Fruit fly (Drosophila melanogaster): ENCODE results near the gene CG5653.

The CG5653 gene

DNA sequence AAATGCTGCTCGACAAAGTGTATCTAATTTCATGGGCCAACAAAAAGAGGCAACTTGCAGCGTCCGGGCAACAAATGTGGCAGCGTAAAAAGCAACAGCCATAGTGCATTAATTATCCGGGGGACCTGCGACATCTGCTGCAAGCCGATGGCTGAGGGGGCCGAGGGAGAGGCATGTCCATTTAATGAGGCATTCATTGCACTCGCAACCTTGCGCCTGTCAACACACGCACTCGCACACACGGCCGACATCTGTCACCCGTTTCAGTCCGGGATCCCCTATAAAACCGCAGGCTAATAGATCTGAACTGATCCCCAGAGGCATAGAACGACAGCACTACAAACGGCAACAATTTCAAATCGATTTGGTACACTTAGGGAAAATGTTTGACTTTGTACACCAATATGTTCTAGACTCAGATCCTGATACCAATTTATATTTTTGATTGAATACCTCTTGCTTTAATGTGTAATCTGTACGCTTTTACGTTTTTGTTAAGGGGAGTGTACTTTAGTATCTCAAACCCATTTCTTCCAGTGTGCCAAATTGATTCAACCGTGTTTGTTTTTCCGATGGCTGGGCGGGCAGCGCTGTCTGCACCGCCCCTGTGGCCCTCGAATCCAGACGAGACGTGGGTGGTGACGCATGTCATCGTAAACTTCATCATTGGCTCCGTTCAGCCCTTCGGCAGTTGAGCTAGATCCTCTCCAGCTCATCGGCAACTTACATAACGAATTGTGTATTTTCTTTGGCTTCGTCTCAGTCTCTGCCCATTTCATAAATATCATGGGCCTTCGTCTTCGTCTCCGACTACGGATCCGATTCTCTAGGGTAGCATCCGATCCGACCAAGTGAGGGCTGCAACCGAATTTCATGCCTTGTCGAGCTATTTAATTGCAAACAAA lies 45.6 kb upstream of the CG5653 start (continued):
- TF ChIP-seq CG11695 (GFP tag; IDR thresholded peaks at IDR 0.05) (peak; percentile 62; the same call in 2 of the 3 replicates), Dll (GFP tag; IDR thresholded peaks at IDR 0.05; ENCODE audit: partially characterized antibody) (no peak), Taf1 (GFP tag; IDR thresholded peaks at IDR 0.05) (no peak), E2f2 (GFP tag; IDR thresholded peaks at IDR 0.05) (peak; percentile 48; the same call in 1 of the 2 replicates), Spps (tag; optimal IDR thresholded peaks at IDR 0.05) (peak; percentile 72), CG9932 (GFP tag; IDR thresholded peaks at IDR 0.05) (no peak), CkIIα-i1 (GFP tag; IDR thresholded peaks at IDR 0.05) (no peak), tgo (GFP tag; IDR thresholded peaks at IDR 0.05) (peak; percentile 68), Ada2b (GFP tag; IDR thresholded peaks at IDR 0.05) (peak; percentile 58), slp2 (GFP tag; optimal IDR thresholded peaks at IDR 0.05) (peak; percentile 59), tup (GFP tag; optimal IDR thresholded peaks at IDR 0.05) (no peak), CG18476 (GFP tag; optimal IDR thresholded peaks at IDR 0.05) (peak; percentile 63), Gsc (GFP tag; IDR thresholded peaks at IDR 0.05) (peak; percentile 71), Jarid2 (GFP tag; optimal IDR thresholded peaks at IDR 0.05) (peak; percentile 6), Sox100B (GFP tag; optimal IDR thresholded peaks at IDR 0.05) (peak; percentile 64), corto (GFP tag; optimal IDR thresholded peaks at IDR 0.05) (no peak), CG8281 (tag; optimal IDR thresholded peaks at IDR 0.05) (peak; percentile 57), CG10959 (GFP tag; IDR thresholded peaks at IDR 0.05) (peak; percentile 95), Ptx1 (GFP tag; IDR thresholded peaks at IDR 0.05) (peak; percentile 69), Hr3 (GFP tag; optimal IDR thresholded peaks at IDR 0.05) (peak; percentile 59), CG13894 (tag; optimal IDR thresholded peaks at IDR 0.05) (no peak), lov (optimal IDR thresholded peaks at IDR 0.05) (no peak), lov (GFP tag; IDR thresholded peaks at IDR 0.05) (peak; percentile 94), Ets65A (GFP tag) (peak; percentile 98), CG17385 (GFP tag; optimal IDR thresholded peaks at IDR 0.05) (peak; percentile 36), CG14014 (GFP tag; IDR thresholded peaks at IDR 0.05) (peak; percentile 27; the same call in 1 of the 2 replicates), peb (GFP tag; IDR thresholded peaks at IDR 0.05) (peak; percentile 67; the same call in 1 of the 2 replicates), hb (GFP tag; IDR thresholded peaks at IDR 0.05; ENCODE audit: partially characterized antibody) (no peak), ham (GFP tag; IDR thresholded peaks at IDR 0.05) (no peak), sima (GFP tag; optimal IDR thresholded peaks at IDR 0.05) (no peak), PHDP (tag; optimal IDR thresholded peaks at IDR 0.05) (no peak), da (GFP tag; optimal IDR thresholded peaks at IDR 0.05) (peak; percentile 40), CG12769 (tag; optimal IDR thresholded peaks at IDR 0.05) (peak; percentile 40), Max (GFP tag; optimal IDR thresholded peaks at IDR 0.05) (peak; percentile 63), CG17568 (GFP tag; optimal IDR thresholded peaks at IDR 0.05) (no peak), CG1024 (GFP tag; IDR thresholded peaks at IDR 0.05) (peak; percentile 88), bbx (GFP tag; IDR thresholded peaks at IDR 0.05; ENCODE audit: partially characterized antibody) (no peak), emc (GFP tag; optimal IDR thresholded peaks at IDR 0.05) (no peak), lbe (GFP tag; optimal IDR thresholded peaks at IDR 0.05) (no peak), CG12071 (GFP tag; optimal IDR thresholded peaks at IDR 0.05) (peak; percentile 17), CG17186 (GFP tag; optimal IDR thresholded peaks at IDR 0.05) (peak; percentile 59), CHES-1-like (GFP tag; optimal IDR thresholded peaks at IDR 0.05) (peak; percentile 37), CG31224 (GFP tag; IDR thresholded peaks at IDR 0.05) (no peak), stc (GFP tag; IDR thresholded peaks at IDR 0.05) (peak; percentile 42; the same call in 1 of the 2 replicates), chif (GFP tag; optimal IDR thresholded peaks at IDR 0.05) (peak; percentile 72 to 84), jumu (GFP tag; optimal IDR thresholded peaks at IDR 0.05) (peak; percentile 85), CG31441 (GFP tag; IDR thresholded peaks at IDR 0.05) (peak; percentile 66; the same call in 1 of the 2 replicates), az2 (GFP tag; optimal IDR thresholded peaks at IDR 0.05) (peak; percentile 72), CoRest (tag; optimal IDR thresholded peaks at IDR 0.05) (peak; percentile 71)
